Fruit fly (Drosophila melanogaster): ENCODE measurements around the gene CG14820.
A peak's percentile ranks its signal among the peaks of the same experiment; 100 is the strongest.

Gene CG14820

DNA sequence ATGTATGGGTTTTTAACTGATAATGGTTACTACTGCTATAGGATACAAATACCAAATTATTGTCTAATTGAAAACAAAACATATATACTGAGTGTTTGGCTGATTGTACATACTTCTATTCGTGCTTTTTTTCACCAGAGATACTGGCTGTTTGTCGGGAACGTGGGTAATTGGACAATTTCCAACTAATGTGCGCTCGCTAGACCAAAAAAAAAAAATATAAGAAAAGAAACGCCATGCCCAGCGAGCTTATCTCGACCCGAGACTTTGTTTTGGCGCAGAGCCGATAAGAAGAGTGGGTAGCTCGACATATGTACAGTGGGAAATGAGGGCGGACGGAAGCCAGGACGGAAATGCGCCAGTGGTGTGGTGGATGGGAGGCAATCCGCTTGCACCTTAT is 30.4 kb downstream of the CG14820 start:
- TF ChIP-seq EcR (GFP tag; optimal IDR thresholded peaks at IDR 0.05) (no peak), psq (optimal IDR thresholded peaks at IDR 0.05) (no peak), usp (GFP tag; optimal IDR thresholded peaks at IDR 0.05) (no peak), Dll (optimal IDR thresholded peaks at IDR 0.05) (no peak)

DNA sequence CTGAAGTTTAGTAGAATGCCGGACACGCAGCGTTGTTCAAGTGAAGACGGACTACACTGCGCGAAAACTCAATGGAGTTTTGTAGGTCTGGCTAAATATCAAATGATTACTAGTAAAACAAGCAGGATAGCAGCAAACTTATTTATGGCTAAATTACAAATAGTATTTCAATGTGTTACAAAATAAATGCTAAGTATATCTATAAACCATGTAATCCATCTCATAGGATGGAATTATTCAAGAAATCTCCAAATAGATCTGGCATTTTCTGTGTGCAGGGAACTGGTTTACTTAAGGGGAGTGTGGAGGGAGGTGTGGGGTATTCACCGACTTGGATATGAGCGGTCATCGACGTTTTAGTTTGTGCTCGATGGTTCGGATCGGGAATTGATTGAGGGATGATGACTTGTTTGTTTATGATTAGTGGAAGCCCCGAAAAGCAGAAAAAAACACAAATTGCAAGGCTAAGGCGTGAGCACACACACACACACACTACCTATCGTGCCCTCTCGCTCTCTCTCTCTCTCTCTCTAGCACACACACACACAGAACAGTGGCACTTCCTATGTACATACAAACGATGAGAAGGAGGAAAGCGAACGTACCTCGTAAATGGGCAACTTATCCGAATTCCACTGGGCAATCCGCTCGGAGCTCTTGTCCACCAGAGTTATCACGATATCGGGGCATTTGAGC is 31.2 kb downstream of the CG14820 start:
- no peak for TF ChIP-seq EcR (GFP tag; optimal IDR thresholded peaks at IDR 0.05)
- TF ChIP-seq usp (GFP tag; optimal IDR thresholded peaks at IDR 0.05) = no peak
- TF ChIP-seq Dll (optimal IDR thresholded peaks at IDR 0.05) = no peak
- no peak for TF ChIP-seq CG8478 (optimal IDR thresholded peaks at IDR 0.05)
- TF ChIP-seq pan (optimal IDR thresholded peaks at IDR 0.05) = no peak
- TF ChIP-seq psq (optimal IDR thresholded peaks at IDR 0.05) = peak; percentile 1

DNA sequence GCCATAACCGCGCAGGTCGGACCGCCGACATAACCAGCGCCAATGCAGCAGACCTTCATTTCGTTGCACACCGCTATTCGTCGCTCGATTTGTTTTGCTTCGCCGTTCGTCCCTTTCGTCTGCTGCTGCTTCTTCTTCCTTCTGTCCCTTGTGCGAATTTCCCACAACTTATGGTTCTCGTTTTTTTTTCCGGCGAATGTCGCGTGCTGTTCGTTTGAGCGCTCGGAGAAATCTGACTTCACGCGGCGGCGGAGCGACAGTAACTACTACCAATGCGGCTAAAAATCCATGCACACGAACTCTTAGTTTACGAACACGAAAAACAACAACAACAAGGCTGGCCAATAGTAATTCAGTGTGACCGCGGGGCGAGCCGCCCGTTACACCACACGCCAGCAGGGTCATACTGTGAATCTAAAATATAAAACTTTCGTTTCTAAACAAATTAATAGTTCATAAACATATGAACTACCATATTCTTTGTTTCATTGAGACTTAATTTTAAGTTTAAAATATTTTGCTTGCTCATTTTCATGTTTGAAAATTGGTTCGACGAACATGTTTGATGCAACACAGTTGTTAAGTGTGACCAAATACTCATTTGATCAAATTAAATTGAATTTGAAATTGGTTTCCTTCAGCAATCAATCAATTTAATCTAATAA is 31.9 kb downstream of the CG14820 start, which contains the start of gene sgl:
sgl (minus strand) TSS at position 271 of the 665 bp plus-strand sequence.
- peak; percentile 18 for TF ChIP-seq psq (optimal IDR thresholded peaks at IDR 0.05)
- TF ChIP-seq usp (GFP tag; optimal IDR thresholded peaks at IDR 0.05) = no peak

DNA sequence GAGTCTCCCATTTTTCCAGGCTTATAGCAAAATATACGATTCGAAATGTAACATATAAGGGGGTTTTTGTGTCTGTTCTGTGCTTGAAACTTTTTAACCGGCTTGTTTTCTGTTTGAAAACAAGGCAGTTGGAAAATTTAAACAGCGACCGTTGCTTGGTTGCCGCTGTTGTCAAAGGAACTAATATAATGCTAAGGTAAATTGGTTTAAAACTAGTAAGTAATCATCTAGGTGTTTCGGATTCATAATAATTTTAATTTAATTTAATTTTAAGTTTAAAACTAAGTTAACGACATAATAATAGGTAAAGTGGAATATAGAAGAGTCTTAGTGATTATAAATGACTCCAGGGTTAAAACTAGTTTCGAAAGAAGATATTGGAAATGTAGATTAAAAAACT is 35.1 kb downstream of the CG14820 start, which contains the start of gene CG10064:
CG10064 (minus strand) TSS at position 101 of the 400 bp plus-strand sequence.
- TF ChIP-seq EcR (GFP tag; optimal IDR thresholded peaks at IDR 0.05) (no peak), psq (optimal IDR thresholded peaks at IDR 0.05) (no peak), usp (GFP tag; optimal IDR thresholded peaks at IDR 0.05) (no peak), Dll (optimal IDR thresholded peaks at IDR 0.05) (no peak), pan (optimal IDR thresholded peaks at IDR 0.05) (no peak), CG8478 (optimal IDR thresholded peaks at IDR 0.05) (no peak)

DNA sequence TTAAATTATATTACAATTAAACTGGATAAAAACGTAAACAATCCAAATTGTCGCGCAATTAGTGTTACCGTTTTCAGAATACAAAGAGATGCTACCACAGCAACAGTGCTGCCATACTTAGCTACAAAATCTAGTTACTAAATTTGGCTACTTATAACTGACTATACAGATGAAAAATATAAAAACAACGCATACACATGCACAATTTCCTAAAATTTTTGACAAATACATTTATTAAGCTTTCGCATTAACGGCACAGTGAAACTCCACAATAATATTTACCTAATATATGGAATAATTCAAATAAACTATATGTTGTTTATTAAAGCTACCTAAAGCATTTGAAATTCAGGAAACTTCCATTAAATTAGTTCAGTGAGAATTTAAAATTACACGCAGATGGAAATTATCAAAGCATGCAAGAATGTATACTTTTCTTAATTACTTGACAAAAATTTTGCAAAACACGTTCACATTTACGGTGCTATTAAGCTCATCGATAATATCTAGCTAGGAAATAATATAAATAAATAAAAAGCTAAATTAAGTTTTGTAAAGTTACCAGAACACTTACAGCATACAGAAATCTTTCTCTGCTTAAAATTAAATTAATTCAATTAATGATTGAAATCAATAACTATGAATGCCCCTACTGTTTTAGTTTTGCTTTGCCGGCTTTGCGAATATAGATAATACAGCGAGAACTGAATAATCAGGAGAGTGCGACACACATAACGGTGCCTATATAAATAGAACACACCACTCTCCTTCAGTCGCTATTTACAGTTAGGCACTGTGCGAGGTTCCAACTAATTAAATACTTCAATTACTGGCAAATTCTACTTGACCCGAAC is 36.5 kb downstream of the CG14820 start, which contains the start of the genes Mis12 and CG9953:
Mis12 (minus strand) TSS at position 88 of the 854 bp plus-strand sequence.
CG9953 (plus strand) TSS at position 698 of the 854 bp plus-strand sequence.
- TF ChIP-seq pan (optimal IDR thresholded peaks at IDR 0.05) = no peak
- no peak for TF ChIP-seq EcR (GFP tag; optimal IDR thresholded peaks at IDR 0.05)
- TF ChIP-seq psq (optimal IDR thresholded peaks at IDR 0.05) = no peak
- no peak for TF ChIP-seq Dll (optimal IDR thresholded peaks at IDR 0.05)
- TF ChIP-seq CG8478 (optimal IDR thresholded peaks at IDR 0.05) = no peak
- no peak for TF ChIP-seq usp (GFP tag; optimal IDR thresholded peaks at IDR 0.05)

DNA sequence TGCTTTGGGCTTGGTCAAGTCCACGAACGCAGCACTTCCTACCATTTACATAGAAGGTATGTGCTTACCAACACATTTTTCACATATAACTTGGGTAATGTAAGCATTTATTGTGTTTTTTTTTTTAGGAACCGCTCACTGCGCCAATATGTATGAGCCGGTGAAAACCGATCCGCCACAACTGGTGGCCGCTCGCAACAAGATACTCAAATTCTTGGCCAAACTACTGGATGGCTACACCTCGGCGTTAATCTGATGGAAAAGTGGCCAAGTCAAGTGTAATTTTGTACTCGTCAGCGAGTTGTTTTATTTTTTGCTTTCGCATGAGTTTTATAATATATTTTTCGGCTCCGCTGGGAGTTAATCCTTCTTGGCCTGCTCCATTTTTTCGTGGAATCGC is 38.6 kb downstream of the CG14820 start:
- TF ChIP-seq usp (GFP tag; optimal IDR thresholded peaks at IDR 0.05) = no peak
- no peak for TF ChIP-seq pan (optimal IDR thresholded peaks at IDR 0.05)
- no peak for TF ChIP-seq Dll (optimal IDR thresholded peaks at IDR 0.05)
- TF ChIP-seq EcR (GFP tag; optimal IDR thresholded peaks at IDR 0.05) = no peak
- no peak for TF ChIP-seq psq (optimal IDR thresholded peaks at IDR 0.05)
- no peak for TF ChIP-seq CG8478 (optimal IDR thresholded peaks at IDR 0.05)

DNA sequence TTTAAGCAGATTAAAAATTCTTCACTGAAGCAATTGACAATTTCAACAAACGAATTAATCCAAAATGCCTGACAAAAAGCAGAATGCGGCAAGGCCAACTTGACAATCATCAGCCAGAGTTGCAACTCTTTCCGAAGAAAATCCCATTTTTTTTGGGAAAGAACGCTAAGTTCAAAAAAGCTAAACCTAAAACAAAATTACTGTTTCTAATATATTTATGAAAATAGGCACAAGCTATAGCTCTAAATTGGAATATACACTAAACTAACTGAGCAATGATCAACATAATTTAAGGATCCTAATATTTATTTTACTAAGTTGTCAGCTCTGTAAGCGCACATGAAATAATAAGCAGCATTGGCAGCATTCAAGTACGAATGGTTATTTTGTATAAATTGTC is 39.6 kb downstream of the CG14820 start, which contains the start of gene CG10063:
CG10063 (minus strand) TSS at position 101 of the 400 bp plus-strand sequence.
- TF ChIP-seq EcR (GFP tag; optimal IDR thresholded peaks at IDR 0.05) (no peak), CG8478 (optimal IDR thresholded peaks at IDR 0.05) (no peak), Dll (optimal IDR thresholded peaks at IDR 0.05) (no peak), psq (optimal IDR thresholded peaks at IDR 0.05) (no peak), pan (optimal IDR thresholded peaks at IDR 0.05) (no peak), usp (GFP tag; optimal IDR thresholded peaks at IDR 0.05) (no peak)

DNA sequence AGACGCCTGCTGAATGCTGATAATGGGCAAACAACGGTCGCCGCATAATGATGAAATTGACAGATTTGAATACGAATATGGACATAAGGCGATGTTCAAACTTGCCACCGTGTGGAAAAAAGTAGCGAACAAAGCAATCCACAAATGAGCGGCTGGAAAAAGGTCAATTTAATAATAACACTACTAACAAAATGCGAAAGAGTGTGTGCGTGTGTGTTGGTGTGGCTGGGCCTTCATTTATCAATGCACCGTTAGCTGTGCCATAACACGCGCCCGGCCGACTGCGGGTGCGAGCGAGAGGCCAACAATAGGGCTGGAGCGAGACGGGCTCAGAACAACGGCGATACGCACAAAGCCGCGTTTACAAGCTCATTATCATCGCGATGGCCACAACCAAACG is 43.1 kb downstream of the CG14820 start:
- no peak for TF ChIP-seq usp (GFP tag; optimal IDR thresholded peaks at IDR 0.05)
- TF ChIP-seq Dll (optimal IDR thresholded peaks at IDR 0.05) = no peak
- TF ChIP-seq CG8478 (optimal IDR thresholded peaks at IDR 0.05) = no peak
- no peak for TF ChIP-seq psq (optimal IDR thresholded peaks at IDR 0.05)
- no peak for TF ChIP-seq EcR (GFP tag; optimal IDR thresholded peaks at IDR 0.05)
- TF ChIP-seq pan (optimal IDR thresholded peaks at IDR 0.05) = no peak

DNA sequence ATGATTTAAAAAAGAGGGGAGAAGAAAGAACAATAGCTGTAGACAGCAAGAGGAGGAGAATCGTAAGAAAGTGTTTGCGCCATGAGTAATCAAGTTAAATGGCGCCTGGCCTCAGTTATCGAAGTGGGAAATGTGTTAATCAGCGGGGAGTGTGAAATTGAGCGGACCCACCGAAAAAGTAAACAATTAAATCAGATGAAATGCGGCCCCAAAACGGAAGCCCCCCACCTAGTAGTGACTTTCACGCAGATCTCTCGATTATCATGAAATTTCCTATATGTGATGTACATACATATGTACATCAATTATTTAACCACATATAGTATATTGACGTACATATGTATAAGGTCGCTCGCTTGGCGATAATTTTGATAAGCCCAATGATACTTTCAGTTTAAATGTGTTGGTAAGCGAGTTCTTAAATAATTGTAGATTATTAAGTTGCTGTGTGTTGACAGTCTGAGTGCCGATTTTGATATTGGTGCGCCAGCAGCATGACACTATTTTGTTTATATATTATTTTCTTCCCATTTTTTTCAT is 43.9 kb downstream of the CG14820 start:
- no peak for TF ChIP-seq CG8478 (optimal IDR thresholded peaks at IDR 0.05)
- TF ChIP-seq pan (optimal IDR thresholded peaks at IDR 0.05) = no peak
- TF ChIP-seq EcR (GFP tag; optimal IDR thresholded peaks at IDR 0.05) = no peak
- TF ChIP-seq Dll (optimal IDR thresholded peaks at IDR 0.05) = no peak
- TF ChIP-seq usp (GFP tag; optimal IDR thresholded peaks at IDR 0.05) = no peak
- TF ChIP-seq psq (optimal IDR thresholded peaks at IDR 0.05) = no peak

DNA sequence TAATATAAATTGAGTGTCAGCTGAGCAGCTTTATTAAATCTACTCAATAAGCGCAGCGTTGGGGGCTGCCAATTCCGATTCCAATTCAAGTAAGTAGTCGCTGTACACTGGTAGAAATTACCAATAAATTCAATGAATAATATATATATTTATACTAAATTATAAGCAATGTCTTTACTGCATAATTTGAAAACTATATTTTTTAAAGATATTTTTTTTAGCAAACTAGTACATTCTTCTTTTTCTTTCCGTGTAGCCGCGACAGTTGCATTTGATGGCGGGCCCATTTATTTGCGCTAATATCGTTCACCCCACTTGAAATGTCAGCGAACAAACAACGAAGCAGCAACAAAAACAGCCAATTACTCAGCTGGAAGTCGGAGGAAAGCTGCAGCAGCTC is 44.7 kb downstream of the CG14820 start:
- no peak for TF ChIP-seq pan (optimal IDR thresholded peaks at IDR 0.05)
- no peak for TF ChIP-seq CG8478 (optimal IDR thresholded peaks at IDR 0.05)
- no peak for TF ChIP-seq psq (optimal IDR thresholded peaks at IDR 0.05)

DNA sequence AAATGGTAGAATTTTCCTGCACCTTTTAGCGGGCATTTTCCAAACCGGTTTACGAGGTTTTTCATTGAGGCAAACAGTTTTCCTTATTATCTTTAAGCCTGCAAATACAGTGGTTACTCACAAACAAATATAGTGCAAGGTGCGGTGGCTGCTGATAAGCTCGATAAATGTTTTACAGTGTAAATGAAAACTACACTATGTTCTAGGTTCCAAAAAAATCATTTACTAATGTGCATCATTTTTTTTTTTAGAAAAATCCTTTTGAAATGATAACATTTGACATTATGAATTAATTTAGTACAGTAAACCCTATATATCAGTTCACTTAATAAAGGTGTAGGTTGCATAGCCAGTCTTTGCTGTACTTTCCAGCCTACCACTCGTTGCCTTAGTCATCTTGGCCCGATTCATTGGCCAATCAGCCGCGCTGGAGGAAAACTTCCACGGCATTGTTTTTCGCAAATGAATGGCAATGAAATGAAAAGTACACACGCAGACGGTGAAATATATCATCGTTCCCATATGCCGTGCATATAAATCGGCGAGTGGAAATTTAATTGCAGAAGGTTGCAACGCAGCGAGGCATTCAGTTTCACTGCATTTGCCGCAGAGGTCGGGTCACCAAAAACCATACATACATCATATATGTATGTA is 45.4 kb downstream of the CG14820 start:
- TF ChIP-seq pan (optimal IDR thresholded peaks at IDR 0.05) = no peak
- no peak for TF ChIP-seq CG8478 (optimal IDR thresholded peaks at IDR 0.05)
- TF ChIP-seq Dll (optimal IDR thresholded peaks at IDR 0.05) = no peak
- TF ChIP-seq usp (GFP tag; optimal IDR thresholded peaks at IDR 0.05) = no peak
- no peak for TF ChIP-seq psq (optimal IDR thresholded peaks at IDR 0.05)
- no peak for TF ChIP-seq EcR (GFP tag; optimal IDR thresholded peaks at IDR 0.05)

All from whole organism.